Fruit fly (Drosophila melanogaster) whole organism, prepupa: ENCODE data around the gene east.

ENCODE experiments used
- Blimp-1 ChIP-seq: fragments of 200-800 bp; sonication (Bioruptor generic); optimal IDR thresholded peaks from 3 replicates; lab custom pipeline; 2017; ENCODE audit warnings: missing biosample characterization, missing genetic modification characterization, mild to moderate bottlenecking, moderate library complexity, missing genetic modification reagents
- CG10631 ChIP-seq: fragments of 200-800 bp; sonication (Bioruptor generic); optimal IDR thresholded peaks from 2 replicates; lab custom pipeline; 2016; ENCODE audit warnings: missing biosample characterization, missing genetic modification characterization
- CG11762 ChIP-seq: fragments of 200-800 bp; sonication (Bioruptor generic); optimal IDR thresholded peaks from 3 replicates; lab custom pipeline; 2016; ENCODE audit warnings: missing biosample characterization, missing genetic modification characterization; ENCODE audit not compliant: insufficient read depth
- CG1621 ChIP-seq: fragments of 200-800 bp; sonication (Bioruptor generic); optimal IDR thresholded peaks from 3 replicates; lab custom pipeline; 2018; ENCODE audit warnings: missing biosample characterization, mild to moderate bottlenecking, missing genetic modification characterization
- CG16779 ChIP-seq: fragments of 200-800 bp; sonication (Bioruptor generic); optimal IDR thresholded peaks from 3 replicates; lab custom pipeline; 2017; ENCODE audit warnings: missing biosample characterization, mild to moderate bottlenecking, missing genetic modification characterization
- CG3032 ChIP-seq: fragments of 200-800 bp; optimal IDR thresholded peaks from 2 replicates; lab custom pipeline; 2019; ENCODE audit warnings: missing biosample characterization, mild to moderate bottlenecking, missing genetic modification characterization, moderate library complexity
- CG31627 ChIP-seq: fragments of 200-800 bp; sonication (Bioruptor generic); optimal IDR thresholded peaks from 3 replicates; lab custom pipeline; 2016; ENCODE audit warnings: missing biosample characterization, missing genetic modification characterization
- CG32006 ChIP-seq: fragments of 200-800 bp; sonication (Bioruptor generic); optimal IDR thresholded peaks from 3 replicates; lab custom pipeline; 2017; ENCODE audit warnings: missing biosample characterization, mild to moderate bottlenecking, missing genetic modification characterization
- CG3919 ChIP-seq: fragments of 200-800 bp; sonication (Bioruptor generic); optimal IDR thresholded peaks from 3 replicates; lab custom pipeline; 2016; ENCODE audit warnings: missing biosample characterization, missing genetic modification characterization
- CG4318 ChIP-seq: fragments of 200-800 bp; sonication (Bioruptor generic); optimal IDR thresholded peaks from 3 replicates; lab custom pipeline; 2017; ENCODE audit warnings: missing biosample characterization, mild to moderate bottlenecking, missing genetic modification characterization
- CG6163 ChIP-seq: fragments of 200-800 bp; sonication (Bioruptor generic); IDR thresholded peaks from 3 replicates; pipeline ENCODE4 v1.3.6; 2022; ENCODE audit warnings: missing biosample characterization, missing genetic modification characterization
- CG6276 ChIP-seq: fragments of 200-800 bp; sonication (Bioruptor generic); optimal IDR thresholded peaks from 2 replicates; lab custom pipeline; 2017; ENCODE audit warnings: missing biosample characterization, mild to moderate bottlenecking, missing genetic modification characterization
- CG6792 ChIP-seq: fragments of 200-800 bp; sonication (Bioruptor generic); optimal IDR thresholded peaks from 3 replicates; lab custom pipeline; 2016; ENCODE audit warnings: missing biosample characterization, missing genetic modification characterization
- CG6808 ChIP-seq: fragments of 200-800 bp; sonication (Bioruptor generic); optimal IDR thresholded peaks from 3 replicates; lab custom pipeline; 2017; ENCODE audit warnings: missing biosample characterization, missing genetic modification characterization, mild to moderate bottlenecking, moderate library complexity, missing genetic modification reagents
- CG7368 ChIP-seq: fragments of 200-800 bp; sonication (Bioruptor generic); optimal IDR thresholded peaks from 3 replicates; lab custom pipeline; 2016; ENCODE audit warnings: missing biosample characterization, missing genetic modification characterization
- CG8119 ChIP-seq: fragments of 200-800 bp; sonication (Bioruptor generic); IDR thresholded peaks from 3 replicates; pipeline ENCODE4 v1.3.6; 2022; ENCODE audit warnings: missing biosample characterization, missing genetic modification characterization
- CG8632 ChIP-seq: fragments of 200-800 bp; sonication (Bioruptor generic); optimal IDR thresholded peaks from 3 replicates; lab custom pipeline; 2016; ENCODE audit warnings: missing biosample characterization, missing genetic modification characterization
- Eip78C ChIP-seq: fragments of 200-800 bp; sonication (Bioruptor generic); peaks from one replicate; lab custom pipeline; 2016; ENCODE audit warnings: missing biosample characterization, missing genetic modification characterization
- Eip93F ChIP-seq: fragments of 200-800 bp; sonication (Bioruptor generic); optimal IDR thresholded peaks from 2 replicates; lab custom pipeline; 2016; ENCODE audit warnings: missing biosample characterization, mild to moderate bottlenecking, missing genetic modification characterization
- Ets21C ChIP-seq: fragments of 200-800 bp; sonication (Bioruptor generic); optimal IDR thresholded peaks from 3 replicates; lab custom pipeline; 2016; ENCODE audit warnings: missing biosample characterization, missing genetic modification characterization
- Ets96B ChIP-seq: fragments of 200-800 bp; optimal IDR thresholded peaks from 2 replicates; lab custom pipeline; 2019; ENCODE audit warnings: missing biosample characterization, mild to moderate bottlenecking, missing genetic modification characterization, moderate library complexity
- Hr39 ChIP-seq: fragments of 200-800 bp; sonication (Bioruptor generic); optimal IDR thresholded peaks from 2 replicates; lab custom pipeline; 2016; ENCODE audit warnings: missing biosample characterization, missing genetic modification characterization
- Hr4 ChIP-seq: fragments of 200-800 bp; sonication (Bioruptor generic); optimal IDR thresholded peaks from 3 replicates; lab custom pipeline; 2016; ENCODE audit warnings: missing biosample characterization, missing genetic modification characterization
- Met ChIP-seq: fragments of 200-800 bp; sonication (Bioruptor generic); optimal IDR thresholded peaks from 3 replicates; lab custom pipeline; 2016; ENCODE audit warnings: missing biosample characterization, missing genetic modification characterization
- OdsH ChIP-seq: fragments of 200-800 bp; sonication (Bioruptor generic); optimal IDR thresholded peaks from 3 replicates; lab custom pipeline; 2016; ENCODE audit warnings: missing biosample characterization, missing genetic modification characterization
- Smox ChIP-seq: fragments of 200-800 bp; sonication (Bioruptor generic); optimal IDR thresholded peaks from 3 replicates; lab custom pipeline; 2016; ENCODE audit warnings: missing biosample characterization, missing genetic modification characterization
- Sox14 ChIP-seq: fragments of 200-800 bp; sonication (Bioruptor generic); optimal IDR thresholded peaks from 3 replicates; lab custom pipeline; 2016; ENCODE audit warnings: missing biosample characterization, missing genetic modification characterization
- achi ChIP-seq: fragments of 200-800 bp; sonication (Bioruptor generic); optimal IDR thresholded peaks from 3 replicates; lab custom pipeline; 2016; ENCODE audit warnings: missing biosample characterization, missing genetic modification characterization
- cyc ChIP-seq: fragments of 200-800 bp; sonication (Bioruptor generic); optimal IDR thresholded peaks from 3 replicates; lab custom pipeline; 2016; ENCODE audit warnings: missing biosample characterization, missing genetic modification characterization
- dac ChIP-seq: fragments of 200-800 bp; sonication (Bioruptor generic); optimal IDR thresholded peaks from 2 replicates; lab custom pipeline; 2017; ENCODE audit warnings: missing biosample characterization, mild to moderate bottlenecking, missing genetic modification characterization
- eg ChIP-seq: fragments of 200-800 bp; sonication (Bioruptor generic); IDR thresholded peaks from 3 replicates; pipeline ENCODE4 v1.3.6; 2022; ENCODE audit warnings: missing biosample characterization, missing genetic modification characterization
- esn ChIP-seq: fragments of 200-800 bp; sonication (Bioruptor generic); optimal IDR thresholded peaks from 2 replicates; lab custom pipeline; 2016; ENCODE audit warnings: missing biosample characterization, mild to moderate bottlenecking, missing genetic modification characterization, moderate library complexity
- fd59A ChIP-seq: fragments of 200-800 bp; sonication (Bioruptor generic); optimal IDR thresholded peaks from 2 replicates; lab custom pipeline; 2017; ENCODE audit warnings: missing biosample characterization, mild to moderate bottlenecking, missing genetic modification characterization, missing genetic modification reagents
- fd85E ChIP-seq: fragments of 200-800 bp; sonication (Bioruptor generic); optimal IDR thresholded peaks from 3 replicates; lab custom pipeline; 2016; ENCODE audit warnings: missing biosample characterization, missing genetic modification characterization
- net ChIP-seq: fragments of 200-800 bp; sonication (Bioruptor generic); optimal IDR thresholded peaks from 3 replicates; lab custom pipeline; 2016; ENCODE audit warnings: missing biosample characterization, missing genetic modification characterization
- salr ChIP-seq, 2 experiments: fragments of 200-800 bp; sonication (Bioruptor generic); optimal IDR thresholded peaks; 3 replicates each; lab custom pipeline; 2016 to 2018; ENCODE audit warnings: missing biosample characterization in 2 of 2, missing genetic modification characterization in 2 of 2, mild to moderate bottlenecking in 1 of 2
- spab ChIP-seq: fragments of 200-800 bp; sonication (Bioruptor generic); optimal IDR thresholded peaks from 2 replicates; lab custom pipeline; 2017; ENCODE audit warnings: missing biosample characterization, mild to moderate bottlenecking, missing genetic modification characterization, missing genetic modification reagents
- svp ChIP-seq: fragments of 200-800 bp; sonication (Bioruptor generic); peaks from one replicate; lab custom pipeline; 2016; ENCODE audit warnings: missing biosample characterization, missing genetic modification characterization
- topi ChIP-seq: fragments of 200-800 bp; sonication (Bioruptor generic); optimal IDR thresholded peaks from 3 replicates; lab custom pipeline; 2016; ENCODE audit warnings: missing biosample characterization, missing genetic modification characterization
- vri ChIP-seq: fragments of 200-800 bp; sonication (Bioruptor generic); optimal IDR thresholded peaks from 3 replicates; lab custom pipeline; 2016; ENCODE audit warnings: missing biosample characterization, mild to moderate bottlenecking, missing genetic modification characterization

east gene

dm6 chrX:2065073-2065472, 54.4 kb downstream of the east start, which contains the start of gene CG4281:
TSS of gene CG4281 (minus strand) at chrX:2065142.
- no peak for TF ChIP-seq Ets96B (tag; lab: Kevin White, UChicago)
- TF ChIP-seq vri (GFP tag; lab: Kevin White, UChicago): no peak
- TF ChIP-seq salr (GFP tag; optimal IDR thresholded peaks at IDR 0.05; lab: Kevin White, UChicago): no peak
- TF ChIP-seq fd59A (GFP tag; lab: Kevin White, UChicago): no peak
- no peak for TF ChIP-seq CG16779 (tag; lab: Kevin White, UChicago)
- no peak for TF ChIP-seq Smox (GFP tag; lab: Kevin White, UChicago)
- peak; percentile 33 for TF ChIP-seq esn
- TF ChIP-seq Eip78C: peak; percentile 69
- no peak for TF ChIP-seq Hr4 (GFP tag; lab: Kevin White, UChicago)
- no peak for TF ChIP-seq net (GFP tag; lab: Kevin White, UChicago)

dm6 chrX:2066259-2066658, 55.6 kb downstream of the east start, which contains the start of gene CG14054:
TSS of gene CG14054 (minus strand) at chrX:2066359.
- TF ChIP-seq salr (GFP tag; optimal IDR thresholded peaks at IDR 0.05; lab: Kevin White, UChicago) (no peak), Ets21C (GFP tag; lab: Kevin White, UChicago) (no peak), CG6792 (GFP tag; lab: Kevin White, UChicago) (no peak)

dm6 chrX:2068292-2068691, 57.6 kb downstream of the east start, which contains the start of gene CG4194:
TSS of gene CG4194 (plus strand) at chrX:2068592.
- TF ChIP-seq vri (GFP tag; lab: Kevin White, UChicago): no peak
- no peak for TF ChIP-seq svp (GFP tag; lab: Kevin White, UChicago)
- TF ChIP-seq CG32006: no peak
- no peak for TF ChIP-seq eg
- no peak for TF ChIP-seq CG6792 (GFP tag; lab: Kevin White, UChicago)
- no peak for TF ChIP-seq CG3032
- no peak for TF ChIP-seq CG31627 (GFP tag; lab: Kevin White, UChicago)
- no peak for TF ChIP-seq CG10631 (GFP tag; lab: Kevin White, UChicago)
- no peak for TF ChIP-seq Eip78C
- TF ChIP-seq dac: no peak
- no peak for TF ChIP-seq CG3919
- TF ChIP-seq Ets21C (GFP tag; lab: Kevin White, UChicago): no peak
- TF ChIP-seq CG11762: no peak
- TF ChIP-seq Ets96B (tag; lab: Kevin White, UChicago): no peak
- no peak for TF ChIP-seq Met (GFP tag; lab: Kevin White, UChicago)
- no peak for TF ChIP-seq CG4318 (GFP tag; lab: Kevin White, UChicago)
- no peak for TF ChIP-seq topi (GFP tag; lab: Kevin White, UChicago)
- no peak for TF ChIP-seq CG7368
- no peak for TF ChIP-seq Eip93F (GFP tag; lab: Kevin White, UChicago)
- TF ChIP-seq Blimp-1 (GFP tag; lab: Kevin White, UChicago): no peak

dm6 chrX:2069787-2070707, 59.4 kb downstream of the east start:
- TF ChIP-seq CG16779 (tag; lab: Kevin White, UChicago): peak; percentile 20
- TF ChIP-seq svp (GFP tag; lab: Kevin White, UChicago): no peak
- TF ChIP-seq, all 60 proteins: peak for 1

- TF ChIP-seq Hr4 (GFP tag; lab: Kevin White, UChicago) (no peak), spab (GFP tag; lab: Kevin White, UChicago) (no peak), CG8119 (peak; percentile 57; the same call in 2 of the 3 replicates), Blimp-1 (GFP tag; lab: Kevin White, UChicago) (no peak), CG1621 (tag; lab: Kevin White, UChicago) (no peak), CG3919 (peak; percentile 63), topi (GFP tag; lab: Kevin White, UChicago) (peak; percentile 34), fd85E (GFP tag; lab: Kevin White, UChicago) (no peak), CG32006 (peak; percentile 74), salr (GFP tag; optimal IDR thresholded peaks at IDR 0.05; lab: Kevin White, UChicago) (no peak), CG6808 (GFP tag; lab: Kevin White, UChicago) (peak; percentile 45), CG3032 (peak; percentile 35), Sox14 (GFP tag; lab: Kevin White, UChicago) (peak; percentile 45), Hr39 (GFP tag; lab: Kevin White, UChicago) (peak; percentile 43), Eip93F (GFP tag; lab: Kevin White, UChicago) (no peak), net (GFP tag; lab: Kevin White, UChicago) (peak; percentile 42), achi (GFP tag; lab: Kevin White, UChicago) (peak; percentile 35), cyc (peak; percentile 52), CG6163 (peak; percentile 58; the same call in 1 of the 3 replicates), CG6276 (GFP tag; lab: Kevin White, UChicago) (peak; percentile 68), Ets21C (GFP tag; lab: Kevin White, UChicago) (peak; percentile 1), CG8632 (GFP tag; lab: Kevin White, UChicago) (no peak), OdsH (GFP tag; lab: Kevin White, UChicago) (no peak), CG11762 (peak; percentile 14)
Measured at dm6 chrX:2070708-2071063, 60.0 kb downstream of the east start.
